Worm (Caenorhabditis elegans): ENCODE data around the gene ZK1240.6.

- no peak for TF ChIP-seq snpc-4 (tag; optimal IDR thresholded peaks at IDR 0.05)
- TF ChIP-seq skn-1 (tag; optimal IDR thresholded peaks at IDR 0.05) = no peak
These were observed 41.0 kb upstream of the ZK1240.6 start, which contains the start of gene F43C11.11 for ce11 chrII:2363673-2364072.
